Worm (Caenorhabditis elegans): ENCODE measurements around the gene asd-1.

The asd-1 gene

DNA sequence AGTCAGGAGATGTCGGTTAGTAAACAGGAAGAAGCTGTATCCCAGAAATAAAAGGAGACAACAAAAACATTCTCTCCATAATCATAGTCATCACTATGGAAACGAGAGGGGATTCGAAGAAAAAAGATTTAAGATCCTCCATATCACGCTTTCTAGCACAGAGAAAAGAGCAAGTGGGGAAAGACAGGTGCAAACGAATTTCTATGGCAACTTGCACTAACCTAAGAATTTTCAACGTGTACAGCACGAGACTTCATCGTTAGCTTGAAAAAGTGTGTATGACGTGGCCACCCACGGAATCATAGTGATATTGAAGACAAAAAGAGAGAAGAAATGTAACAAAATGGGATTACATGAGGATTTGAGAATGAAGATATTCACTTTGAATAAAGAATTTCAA is 23.8 kb downstream of the asd-1 start:
- TF ChIP-seq ceh-82 (tag; optimal IDR thresholded peaks at IDR 0.05) (no peak), nhr-11 (tag; optimal IDR thresholded peaks at IDR 0.05) (peak; percentile 50)

- TF ChIP-seq daf-12 (tag; optimal IDR thresholded peaks at IDR 0.05) (no peak), madf-9 (GFP tag; conservative IDR thresholded peaks at IDR 0.05) (no peak), rbr-2 (tag; optimal IDR thresholded peaks at IDR 0.05) (no peak), F49E8.2 (tag; optimal IDR thresholded peaks at IDR 0.05; ENCODE audit: borderline replicate concordance) (no peak), unc-39 (tag; optimal IDR thresholded peaks at IDR 0.05) (no peak), nhr-76 (tag; optimal IDR thresholded peaks at IDR 0.05) (no peak), F10B5.3 (tag; optimal IDR thresholded peaks at IDR 0.05) (no peak), ama-1 (optimal IDR thresholded peaks at IDR 0.05) (no peak), mes-2 (tag; optimal IDR thresholded peaks at IDR 0.05; ENCODE audit: poor library complexity, severe bottlenecking) (no peak), egl-27 (tag; optimal IDR thresholded peaks at IDR 0.05) (no peak), aha-1 (tag) (peak; percentile 91), ztf-7 (tag; optimal IDR thresholded peaks at IDR 0.05) (no peak), hmg-1.1 (GFP tag; IDR thresholded peaks at IDR 0.05) (peak; percentile 64), mdl-1 (tag; optimal IDR thresholded peaks at IDR 0.05) (no peak), nhr-48 (tag; optimal IDR thresholded peaks at IDR 0.05) (no peak), snpc-1.2 (GFP tag; IDR thresholded peaks at IDR 0.05) (no peak)
Measured at ce11 chrIII:4221527-4221926, 24.4 kb downstream of the asd-1 start.

ce11 chrIII:4223668-4224127 is 26.6 kb downstream of the asd-1 start:
- TF ChIP-seq Y5F2A.4 (GFP tag; optimal IDR thresholded peaks at IDR 0.05) (no peak), aha-1 (tag) (peak; percentile 98), ceh-44 (GFP tag; IDR thresholded peaks at IDR 0.05) (no peak), F49E8.2 (tag; optimal IDR thresholded peaks at IDR 0.05; ENCODE audit: borderline replicate concordance) (no peak), skn-1 (tag; optimal IDR thresholded peaks at IDR 0.05) (no peak), mes-2 (tag; optimal IDR thresholded peaks at IDR 0.05; ENCODE audit: poor library complexity, severe bottlenecking) (peak; percentile 80), nhr-102 (tag; optimal IDR thresholded peaks at IDR 0.05) (peak; percentile 4), nhr-111 (GFP tag; optimal IDR thresholded peaks at IDR 0.05) (no peak), mxl-3 (GFP tag; optimal IDR thresholded peaks at IDR 0.05) (peak; percentile 80), D1046.2 (GFP tag; IDR thresholded peaks at IDR 0.05) (no peak), nhr-28 (tag; optimal IDR thresholded peaks at IDR 0.05) (peak; percentile 91), F37D6.2 (tag; optimal IDR thresholded peaks at IDR 0.05) (peak; percentile 65), zfp-3 (GFP tag; conservative IDR thresholded peaks at IDR 0.05) (no peak), T26A8.4 (GFP tag; IDR thresholded peaks at IDR 0.05) (peak; percentile 57), unc-62 (GFP tag; optimal IDR thresholded peaks at IDR 0.05 in 1 of 2) (peak in 1 of 2 experiments; percentile 99), unc-62 (tag; optimal IDR thresholded peaks at IDR 0.05) (no peak), duxl-1 (tag; optimal IDR thresholded peaks at IDR 0.05; ENCODE audit: poor library complexity) (no peak), attf-4 (tag; optimal IDR thresholded peaks at IDR 0.05) (no peak), ZK546.5 (tag; optimal IDR thresholded peaks at IDR 0.05) (no peak), dmd-8 (GFP tag; IDR thresholded peaks at IDR 0.05) (no peak; the same call in 1 of the 2 replicates), zip-2 (tag; optimal IDR thresholded peaks at IDR 0.05) (no peak), Y75B8A.6 (GFP tag; IDR thresholded peaks at IDR 0.05) (no peak), hlh-30 (tag; optimal IDR thresholded peaks at IDR 0.05; ENCODE audit: insufficient read depth) (peak; percentile 91), php-3 (GFP tag; IDR thresholded peaks at IDR 0.05) (0 out of 2 replicates have a peak, but pooled peaks have one; percentile 15), nhr-237 (tag; optimal IDR thresholded peaks at IDR 0.05) (no peak), lin-38 (GFP tag; IDR thresholded peaks at IDR 0.05) (peak; percentile 48), ceh-62 (tag; optimal IDR thresholded peaks at IDR 0.05) (no peak), lir-3 (tag; optimal IDR thresholded peaks at IDR 0.05) (no peak), arid-1 (GFP tag; conservative IDR thresholded peaks at IDR 0.05) (peak; percentile 72), gei-8 (GFP tag; optimal IDR thresholded peaks at IDR 0.05) (no peak), ctbp-1 (GFP tag; IDR thresholded peaks at IDR 0.05) (peak; percentile 90), vab-7 (GFP tag; IDR thresholded peaks at IDR 0.05) (no peak), unc-39 (tag; optimal IDR thresholded peaks at IDR 0.05) (no peak), sdz-12 (GFP tag; optimal IDR thresholded peaks at IDR 0.05) (no peak), T20F7.1 (GFP tag; optimal IDR thresholded peaks at IDR 0.05) (peak; percentile 76)
